Fruit fly (Drosophila melanogaster): Measurements from ENCODE around the gene rg.
A peak's percentile ranks its signal among the peaks of the same experiment; 100 is the strongest.

rg gene

DNA sequence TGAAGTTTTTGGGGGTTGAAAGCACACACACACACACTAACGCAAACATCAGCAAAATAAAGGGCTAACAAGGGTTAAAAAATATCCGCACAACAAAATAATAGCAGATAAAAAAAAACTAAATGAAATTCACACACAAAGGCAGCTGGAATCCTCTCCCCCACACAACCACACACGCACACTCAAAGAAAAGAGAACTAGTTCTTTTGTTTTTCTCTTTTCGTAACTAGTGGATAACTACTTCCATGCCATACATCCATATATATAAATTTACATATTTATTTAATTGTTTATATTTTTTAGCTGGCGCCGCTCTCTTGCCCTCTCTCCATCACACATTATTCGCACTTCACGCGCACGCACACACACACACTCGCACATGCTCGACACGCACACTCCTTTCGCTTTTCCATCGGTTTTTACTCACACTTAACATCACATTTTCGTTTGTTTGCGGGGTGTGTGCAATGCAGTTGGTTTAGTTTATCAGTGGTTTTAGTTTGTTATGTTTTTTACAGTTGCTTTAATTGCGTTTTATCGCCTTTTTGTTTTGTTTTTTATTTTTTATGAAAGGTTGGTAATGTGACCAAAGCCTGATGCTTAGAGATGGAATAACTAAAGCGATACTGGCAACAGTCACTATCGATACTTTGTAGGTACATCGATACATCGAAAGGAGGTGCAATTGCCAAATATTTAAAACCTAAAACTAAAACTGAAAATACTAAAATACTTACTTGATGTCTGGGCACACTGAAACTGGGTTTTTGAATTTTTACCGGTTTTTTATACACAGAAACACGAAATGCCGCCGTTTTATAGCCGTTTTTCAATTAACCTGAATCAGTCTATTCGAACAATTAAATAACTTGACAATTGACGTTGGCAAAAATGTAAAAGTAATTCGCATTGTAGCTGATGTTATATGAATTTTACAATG, 1.1 kb upstream of the rg start, which contains the start of gene CG32767 (continued):
- TF ChIP-seq CG10366 (GFP tag; IDR thresholded peaks at IDR 0.05) (no peak), MESR4 (GFP tag; optimal IDR thresholded peaks at IDR 0.05) (peak; percentile 74), Xbp1 (GFP tag; optimal IDR thresholded peaks at IDR 0.05) (peak; percentile 27), CG1602 (GFP tag; optimal IDR thresholded peaks at IDR 0.05) (no peak), unpg (GFP tag; optimal IDR thresholded peaks at IDR 0.05) (peak; percentile 40), CG3847 (GFP tag; IDR thresholded peaks at IDR 0.05) (0 out of 2 replicates have a peak, but pooled peaks have one; percentile 25), CG17385 (GFP tag; optimal IDR thresholded peaks at IDR 0.05) (no peak), Blimp-1 (GFP tag; optimal IDR thresholded peaks at IDR 0.05) (no peak), CG1233 (GFP tag; optimal IDR thresholded peaks at IDR 0.05) (peak; percentile 38), nmo (GFP tag; optimal IDR thresholded peaks at IDR 0.05) (peak; percentile 32), Drgx (GFP tag; IDR thresholded peaks at IDR 0.05) (0 out of 2 replicates have a peak, but pooled peaks have one; percentile 5), gsb (GFP tag; IDR thresholded peaks at IDR 0.05) (no peak), CTCF (GFP tag; optimal IDR thresholded peaks at IDR 0.05) (no peak), dmrt99B (tag; optimal IDR thresholded peaks at IDR 0.05) (peak; percentile 41), Xrp1 (GFP tag; IDR thresholded peaks at IDR 0.05) (peak; percentile 37; the same call in 1 of the 2 replicates), CG17359 (tag; optimal IDR thresholded peaks at IDR 0.05) (peak; percentile 42), Dp (GFP tag; optimal IDR thresholded peaks at IDR 0.05) (peak; percentile 58), bigmax (GFP tag; optimal IDR thresholded peaks at IDR 0.05) (no peak), CG5180 (GFP tag; optimal IDR thresholded peaks at IDR 0.05) (no peak), CG4707 (GFP tag; optimal IDR thresholded peaks at IDR 0.05) (no peak), CG15269 (tag; optimal IDR thresholded peaks at IDR 0.05) (peak; percentile 39), Tbp (GFP tag; optimal IDR thresholded peaks at IDR 0.05) (no peak), CG15514 (GFP tag; optimal IDR thresholded peaks at IDR 0.05) (peak; percentile 97), CG15011 (GFP tag; optimal IDR thresholded peaks at IDR 0.05) (no peak), maf-S (GFP tag; optimal IDR thresholded peaks at IDR 0.05) (peak; percentile 50), Ets65A (GFP tag) (peak; percentile 17), jigr1 (GFP tag; IDR thresholded peaks at IDR 0.05) (no peak), CG2129 (GFP tag; IDR thresholded peaks at IDR 0.05; ENCODE audit: partially characterized antibody) (peak; percentile 79), D19B (GFP tag; optimal IDR thresholded peaks at IDR 0.05) (peak; percentile 14), ci (GFP tag; IDR thresholded peaks at IDR 0.05) (0 out of 3 replicates have a peak, but pooled peaks have one; percentile 41), TFAM (GFP tag; optimal IDR thresholded peaks at IDR 0.05) (peak; percentile 3), CG12236 (GFP tag; optimal IDR thresholded peaks at IDR 0.05) (no peak), stc (GFP tag; IDR thresholded peaks at IDR 0.05) (0 out of 2 replicates have a peak, but pooled peaks have one; percentile 34), Lpt (GFP tag; optimal IDR thresholded peaks at IDR 0.05) (no peak), Hmx (GFP tag; optimal IDR thresholded peaks at IDR 0.05) (no peak), Mes4 (GFP tag; optimal IDR thresholded peaks at IDR 0.05) (peak; percentile 31), toy (GFP tag; IDR thresholded peaks at IDR 0.05) (no peak), crc (GFP tag; optimal IDR thresholded peaks at IDR 0.05) (no peak), Max (GFP tag; optimal IDR thresholded peaks at IDR 0.05) (peak; percentile 16), CG8924 (tag; optimal IDR thresholded peaks at IDR 0.05) (peak; percentile 71), CG5245 (GFP tag; optimal IDR thresholded peaks at IDR 0.05) (no peak), Asciz (GFP tag; optimal IDR thresholded peaks at IDR 0.05) (peak; percentile 24), Usf (GFP tag; optimal IDR thresholded peaks at IDR 0.05) (no peak), so (GFP tag; IDR thresholded peaks at IDR 0.05) (0 out of 3 replicates have a peak, but pooled peaks have one; percentile 17), Dll (GFP tag; IDR thresholded peaks at IDR 0.05; ENCODE audit: partially characterized antibody) (peak; percentile 86), gro (GFP tag; optimal IDR thresholded peaks at IDR 0.05) (peak; percentile 57), tna (GFP tag; IDR thresholded peaks at IDR 0.05; ENCODE audit: partially characterized antibody) (peak; percentile 80), crp (GFP tag; optimal IDR thresholded peaks at IDR 0.05) (no peak)

Measured in whole organism, embryonic.